Worm (Caenorhabditis elegans) whole organism, L1 larva: ENCODE data around the gene ttn-1.

Experiments
- F16B12.6 ChIP-seq: fragments of 150-350 bp; optimal IDR thresholded peaks from 2 replicates; lab custom pipeline; 2014; ENCODE audit warnings: missing biosample characterization, missing genetic modification characterization
- blmp-1 ChIP-seq: fragments of 150-350 bp; optimal IDR thresholded peaks from 2 replicates; lab custom pipeline; 2014; ENCODE audit warnings: missing biosample characterization, missing genetic modification characterization
- ceh-88 ChIP-seq: fragments of 200-800 bp; sonication (Bioruptor generic); IDR thresholded peaks from 2 replicates; pipeline ENCODE4 v1.3.6; 2022; ENCODE audit warnings: missing genetic modification characterization, missing compliant biosample characterization
- dpl-1 ChIP-seq, 3 experiments: fragments of 150-350 bp in 2 of 3; sonication (generic microtip) in 1 of 3; optimal IDR thresholded peaks; 2 replicates each; lab custom pipeline; 2014 to 2017; ENCODE audit warnings: missing biosample characterization in 3 of 3, missing genetic modification characterization in 3 of 3, missing genetic modification reagents in 3 of 3
- dsc-1 ChIP-seq: sonication (generic microtip); optimal IDR thresholded peaks from 2 replicates; lab custom pipeline; 2016; ENCODE audit warnings: mild to moderate bottlenecking, missing genetic modification characterization, missing compliant biosample characterization
- efl-1 ChIP-seq, 4 experiments: fragments of 150-350 bp; optimal IDR thresholded peaks in 3 of 4; peaks in 1 of 4; 1 replicate in 1 of 4; 2 replicates in 3 of 4; lab custom pipeline; 2014; ENCODE audit warnings: missing biosample characterization in 2 of 4, missing genetic modification characterization in 2 of 4, missing genetic modification reagents in 2 of 4
- egl-13 ChIP-seq: sonication (generic microtip); optimal IDR thresholded peaks from 2 replicates; lab custom pipeline; 2016; ENCODE audit warnings: missing genotype, missing genetic modification reagents, missing genetic modification characterization, missing compliant biosample characterization
- elt-2 ChIP-seq: sonication (generic microtip); optimal IDR thresholded peaks from 2 replicates; lab custom pipeline; 2016; ENCODE audit warnings: missing genetic modification characterization, mild to moderate bottlenecking, inconsistent platforms, missing compliant biosample characterization, missing genetic modification reagents
- fos-1 ChIP-seq: fragments of 150-350 bp; optimal IDR thresholded peaks from 2 replicates; lab custom pipeline; 2014; ENCODE audit warnings: missing biosample characterization, missing genetic modification characterization
- grh-1 ChIP-seq: fragments of 200-800 bp; sonication (Bioruptor generic); IDR thresholded peaks from 2 replicates; pipeline ENCODE4 v1.3.6; 2022; ENCODE audit warnings: missing genetic modification reagents, missing genetic modification characterization, missing compliant biosample characterization
- isw-1 ChIP-seq: fragments of 200-800 bp; sonication (Bioruptor generic); IDR thresholded peaks from 2 replicates; pipeline ENCODE4 v1.3.6; 2022; ENCODE audit warnings: missing genetic modification characterization, missing compliant biosample characterization
- lin-13 ChIP-seq: fragments of 150-350 bp; optimal IDR thresholded peaks from 2 replicates; lab custom pipeline; 2014; ENCODE audit warnings: missing biosample characterization, missing genetic modification reagents, missing genetic modification characterization
- lin-14 ChIP-seq: fragments of 200-800 bp; sonication (Bioruptor generic); optimal IDR thresholded peaks from 2 replicates; lab custom pipeline; 2018; ENCODE audit warnings: mild to moderate bottlenecking, missing genetic modification characterization, moderate library complexity, missing compliant biosample characterization
- lin-35 ChIP-seq, 2 experiments: fragments of 150-350 bp; optimal IDR thresholded peaks; 2 replicates each; lab custom pipeline; 2014; ENCODE audit warnings: missing biosample characterization in 2 of 2, missing genetic modification characterization in 2 of 2, missing genetic modification reagents in 2 of 2
- lir-3 ChIP-seq: sonication (generic microtip); optimal IDR thresholded peaks from 2 replicates; lab custom pipeline; 2016; ENCODE audit warnings: mild to moderate bottlenecking, missing genetic modification characterization, moderate library complexity, missing compliant biosample characterization; ENCODE audit not compliant: poor library complexity
- lsy-2 ChIP-seq, 2 experiments: fragments of 150-350 bp; optimal IDR thresholded peaks; 2 replicates each; lab custom pipeline; 2014; ENCODE audit warnings: missing biosample characterization in 2 of 2, missing genetic modification characterization in 2 of 2
- mdl-1 ChIP-seq, 2 experiments: fragments of 150-350 bp; optimal IDR thresholded peaks; 2 replicates each; lab custom pipeline; 2014 to 2017; ENCODE audit warnings: missing biosample characterization in 2 of 2, missing genetic modification characterization in 2 of 2, inconsistent platforms in 1 of 2
- mep-1 ChIP-seq: fragments of 150-350 bp; optimal IDR thresholded peaks from 2 replicates; lab custom pipeline; 2014; ENCODE audit warnings: missing biosample characterization, missing genetic modification characterization
- nhr-11 ChIP-seq: fragments of 150-350 bp; optimal IDR thresholded peaks from 2 replicates; lab custom pipeline; 2014; ENCODE audit warnings: missing biosample characterization, missing genetic modification characterization
- nhr-19 ChIP-seq: fragments of 200-800 bp; sonication (Bioruptor generic); conservative IDR thresholded peaks from 2 replicates; pipeline ENCODE4 v1.3.6; 2022; ENCODE audit warnings: missing genetic modification characterization, missing compliant biosample characterization
- nhr-20 ChIP-seq: sonication (generic microtip); optimal IDR thresholded peaks from 2 replicates; lab custom pipeline; 2016; ENCODE audit warnings: mild to moderate bottlenecking, missing genetic modification characterization, missing compliant biosample characterization
- nhr-47 ChIP-seq: sonication (generic microtip); optimal IDR thresholded peaks from 2 replicates; lab custom pipeline; 2016; ENCODE audit warnings: mild to moderate bottlenecking, missing genetic modification characterization, moderate library complexity, missing compliant biosample characterization
- nhr-71 ChIP-seq: sonication (generic microtip); optimal IDR thresholded peaks from 2 replicates; lab custom pipeline; 2016; ENCODE audit warnings: mild to moderate bottlenecking, missing genetic modification characterization, moderate library complexity, missing compliant biosample characterization
- nhr-76 ChIP-seq: sonication (generic microtip); optimal IDR thresholded peaks from 2 replicates; lab custom pipeline; 2017; ENCODE audit warnings: missing biosample characterization, missing genetic modification characterization
- nhr-85 ChIP-seq: sonication (generic microtip); peaks from one replicate; lab custom pipeline; 2016; ENCODE audit warnings: missing genetic modification characterization, inconsistent platforms, missing compliant biosample characterization
- nhr-90 ChIP-seq: sonication (generic microtip); optimal IDR thresholded peaks from 2 replicates; lab custom pipeline; 2016; ENCODE audit warnings: mild to moderate bottlenecking, missing genetic modification characterization, missing compliant biosample characterization; ENCODE audit not compliant: poor library complexity
- rnt-1 ChIP-seq: sonication (generic microtip); optimal IDR thresholded peaks from 2 replicates; lab custom pipeline; 2016; ENCODE audit warnings: mild to moderate bottlenecking, missing genetic modification characterization, moderate library complexity, missing compliant biosample characterization
- snu-23 ChIP-seq: sonication (generic microtip); optimal IDR thresholded peaks from 2 replicates; lab custom pipeline; 2016; ENCODE audit warnings: missing genetic modification characterization, missing compliant biosample characterization
- sptf-1 ChIP-seq: fragments of 150-350 bp; optimal IDR thresholded peaks from 2 replicates; lab custom pipeline; 2014; ENCODE audit warnings: missing biosample characterization, missing genetic modification characterization
- swsn-7 ChIP-seq: sonication (generic microtip); optimal IDR thresholded peaks from 2 replicates; lab custom pipeline; 2016; ENCODE audit warnings: missing genetic modification characterization, missing compliant biosample characterization
- tbx-2 ChIP-seq: sonication (generic microtip); optimal IDR thresholded peaks from 2 replicates; lab custom pipeline; 2016; ENCODE audit warnings: missing genetic modification characterization, missing compliant biosample characterization
- xbp-1 ChIP-seq: sonication (generic microtip); optimal IDR thresholded peaks from 2 replicates; lab custom pipeline; 2016; ENCODE audit warnings: missing genetic modification characterization, missing compliant biosample characterization
- ztf-4 ChIP-seq: fragments of 150-350 bp; optimal IDR thresholded peaks from 2 replicates; lab custom pipeline; 2014; ENCODE audit warnings: missing biosample characterization, missing genetic modification characterization

Gene ttn-1

ce11 chrV:6095829-6096228, 106.6 kb downstream of the ttn-1 start, which contains the start of gene Y38A10A.7:
Gene Y38A10A.7 (plus strand): TSS chrV:6096197.
- TF ChIP-seq grh-1 (GFP tag; lab: Robert Waterston, UW) (no peak), efl-1 (optimal IDR thresholded peaks at IDR 0.05; lab: Kevin White, UChicago) (peak; percentile 49 to 60), efl-1 (GFP tag; optimal IDR thresholded peaks at IDR 0.05 in 1 of 2; lab: Kevin White, UChicago) (peak; percentile 41 to 63), isw-1 (GFP tag; lab: Robert Waterston, UW) (no peak), nhr-47 (tag; lab: Kevin White, UChicago) (peak; percentile 16), mdl-1 (tag; optimal IDR thresholded peaks at IDR 0.05; lab: Kevin White, UChicago) (no peak), ztf-4 (tag; lab: Kevin White, UChicago) (no peak), nhr-90 (tag; lab: Kevin White, UChicago) (no peak), fos-1 (tag; lab: Kevin White, UChicago) (peak; percentile 15), F16B12.6 (tag; lab: Kevin White, UChicago) (peak; percentile 89), nhr-76 (tag; lab: Kevin White, UChicago) (no peak), blmp-1 (tag; lab: Kevin White, UChicago) (peak; percentile 1), elt-2 (tag; lab: Kevin White, UChicago) (peak; percentile 5), mep-1 (tag; lab: Kevin White, UChicago) (peak; percentile 67), lin-35 (GFP tag; optimal IDR thresholded peaks at IDR 0.05; lab: Kevin White, UChicago) (peak; percentile 40 to 57), tbx-2 (peak; percentile 10), rnt-1 (no peak), lsy-2 (tag; optimal IDR thresholded peaks at IDR 0.05; lab: Kevin White, UChicago) (peak; percentile 45 to 46), dsc-1 (tag; lab: Kevin White, UChicago) (peak; percentile 30), nhr-85 (tag; lab: Kevin White, UChicago) (peak; percentile 43), nhr-20 (peak; percentile 29), lin-13 (GFP tag; lab: Kevin White, UChicago) (no peak), ceh-88 (GFP tag; lab: Robert Waterston, UW) (no peak), lir-3 (tag; lab: Kevin White, UChicago) (peak; percentile 10), snu-23 (GFP tag; lab: Kevin White, UChicago) (peak; percentile 38), swsn-7 (tag; lab: Kevin White, UChicago) (peak; percentile 39), dpl-1 (GFP tag; optimal IDR thresholded peaks at IDR 0.05; lab: Kevin White, UChicago) (peak; percentile 35 to 66 (median 66)), egl-13 (tag; lab: Kevin White, UChicago) (peak; percentile 9), xbp-1 (peak; percentile 94), nhr-11 (no peak), sptf-1 (tag; lab: Kevin White, UChicago) (no peak), lin-14 (GFP tag; lab: Kevin White, UChicago) (peak; percentile 17), nhr-71 (tag; lab: Kevin White, UChicago) (peak; percentile 22), nhr-19 (GFP tag; lab: Robert Waterston, UW) (peak; percentile 11; the same call in 1 of the 2 replicates)
